Worm (Caenorhabditis elegans) whole organism, late embryonic: Measurements from ENCODE around the gene unc-62.
"Not testable (repeated sequence)": the region's sequence is repeated elsewhere in the genome, so short reads cannot be mapped to it uniquely, and the experiment has no call there.

Experiments
- C08G9.2 ChIP-seq: sonication (generic microtip); optimal IDR thresholded peaks from 2 replicates; lab custom pipeline; 2016; ENCODE audit warnings: mild to moderate bottlenecking, missing genetic modification characterization, moderate library complexity, missing compliant biosample characterization
- F13H6.1 ChIP-seq: sonication (generic microtip); optimal IDR thresholded peaks from 2 replicates; lab custom pipeline; 2016; ENCODE audit warnings: missing genetic modification characterization, missing compliant biosample characterization
- ama-1 ChIP-seq: fragments of 150-350 bp; optimal IDR thresholded peaks from 2 replicates; lab custom pipeline; 2014
- ceh-14 ChIP-seq: sonication (generic microtip); optimal IDR thresholded peaks from 2 replicates; lab custom pipeline; 2016; ENCODE audit warnings: missing genotype, missing genetic modification characterization, missing compliant biosample characterization
- ceh-6 ChIP-seq: fragments of 200-800 bp; sonication (Bioruptor generic); optimal IDR thresholded peaks from 2 replicates; lab custom pipeline; 2018; ENCODE audit warnings: mild to moderate bottlenecking, missing genetic modification characterization, missing compliant biosample characterization
- dve-1 ChIP-seq: sonication (generic microtip); optimal IDR thresholded peaks from 2 replicates; lab custom pipeline; 2017; ENCODE audit warnings: antibody characterized with exemption, mild to moderate bottlenecking, missing genetic modification characterization, missing compliant biosample characterization
- fkh-10 ChIP-seq: fragments of 150-350 bp; optimal IDR thresholded peaks from 2 replicates; lab custom pipeline; 2014; ENCODE audit warnings: missing biosample characterization, missing genetic modification reagents, missing genetic modification characterization
- fkh-6 ChIP-seq: sonication (generic microtip); optimal IDR thresholded peaks from 2 replicates; lab custom pipeline; 2016; ENCODE audit warnings: missing genetic modification characterization, missing compliant biosample characterization
- nhr-11 ChIP-seq: fragments of 150-350 bp; optimal IDR thresholded peaks from 2 replicates; lab custom pipeline; 2014; ENCODE audit warnings: missing biosample characterization, missing genetic modification characterization
- pqm-1 ChIP-seq: sonication (generic microtip); optimal IDR thresholded peaks from 2 replicates; lab custom pipeline; 2016; ENCODE audit warnings: missing genetic modification characterization, missing compliant biosample characterization
- sox-2 ChIP-seq: fragments of 200-800 bp; sonication (Bioruptor generic); IDR thresholded peaks from 2 replicates; pipeline ENCODE4 v1.3.6; 2022; ENCODE audit warnings: missing genetic modification reagents, missing genetic modification characterization, missing compliant biosample characterization
- unc-42 ChIP-seq: sonication (generic microtip); optimal IDR thresholded peaks from 2 replicates; lab custom pipeline; 2016; ENCODE audit warnings: missing genotype, missing genetic modification characterization, missing compliant biosample characterization

DNA sequence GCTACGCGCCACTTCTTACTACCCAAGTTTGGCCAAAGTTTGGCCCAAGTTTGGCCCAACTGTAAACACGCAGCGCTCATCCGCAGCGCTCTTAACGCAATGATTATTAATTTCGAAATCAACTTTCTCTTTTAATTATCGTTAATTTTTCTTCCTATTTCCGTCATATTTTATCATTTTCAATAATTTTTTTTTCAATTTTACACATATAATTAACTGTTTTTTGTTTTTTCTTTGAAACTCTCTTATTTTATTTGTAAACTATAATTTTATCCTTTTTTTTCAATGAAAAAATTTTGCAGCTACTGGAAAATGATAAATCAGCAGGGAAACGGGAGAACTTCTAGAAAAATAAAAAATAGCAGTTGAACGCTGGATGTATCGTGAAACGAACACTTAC, 63.2 kb downstream of the unc-62 start, which contains the start of gene Y61A9LA.4:
- TF ChIP-seq pqm-1 (tag; lab: Kevin White, UChicago); ama-1 (lab: Kevin White, UChicago); ceh-14; dve-1 (tag; lab: Kevin White, UChicago); F13H6.1; C08G9.2 (tag; lab: Kevin White, UChicago); fkh-6 (tag; lab: Kevin White, UChicago); unc-42 (tag; lab: Kevin White, UChicago); ceh-6 (GFP tag; lab: Kevin White, UChicago); nhr-11 (tag; lab: Kevin White, UChicago); fkh-10; sox-2 (GFP tag; lab: Robert Waterston, UW): not testable (repeated sequence)
